Worm (Caenorhabditis elegans) whole organism, mixed stage, embryonic: ENCODE results near the gene Y54E2A.7.

ENCODE experiments used
- M03D4.4 ChIP-seq: sonication (generic microtip); optimal IDR thresholded peaks from 2 replicates; lab custom pipeline; 2017; ENCODE audit warnings: mild to moderate bottlenecking, missing genetic modification characterization, missing compliant biosample characterization
- bed-3 ChIP-seq: fragments of 200-800 bp; sonication (Bioruptor generic); optimal IDR thresholded peaks from 3 replicates; lab custom pipeline; 2018; ENCODE audit warnings: mild to moderate bottlenecking, missing genetic modification characterization, moderate library complexity, missing compliant biosample characterization
- blmp-1 ChIP-seq: fragments of 150-350 bp; optimal IDR thresholded peaks from 2 replicates; lab custom pipeline; 2014; ENCODE audit warnings: missing biosample characterization, missing genetic modification characterization
- ceh-43 ChIP-seq: fragments of 200-800 bp; sonication (Bioruptor generic); optimal IDR thresholded peaks from 2 replicates; lab custom pipeline; 2018; ENCODE audit warnings: mild to moderate bottlenecking, missing genetic modification characterization, moderate library complexity, missing compliant biosample characterization
- ceh-83 ChIP-seq: fragments of 200-800 bp; sonication (Bioruptor generic); optimal IDR thresholded peaks from 2 replicates; lab custom pipeline; 2018; ENCODE audit warnings: mild to moderate bottlenecking, missing genetic modification characterization, missing compliant biosample characterization
- ces-1 ChIP-seq: fragments of 150-350 bp; optimal IDR thresholded peaks from 2 replicates; lab custom pipeline; 2014; ENCODE audit warnings: missing biosample characterization, missing genetic modification reagents, missing genetic modification characterization
- elt-1 ChIP-seq: sonication (generic microtip); optimal IDR thresholded peaks from 2 replicates; lab custom pipeline; 2017; ENCODE audit warnings: missing genetic modification characterization, mild to moderate bottlenecking, missing compliant biosample characterization, antibody characterized with exemption, moderate library complexity, borderline replicate concordance; ENCODE audit not compliant: insufficient read depth
- elt-3 ChIP-seq: fragments of 150-350 bp; optimal IDR thresholded peaks from 2 replicates; lab custom pipeline; 2014; ENCODE audit warnings: missing biosample characterization, missing genetic modification characterization
- flh-1 ChIP-seq: fragments of 200-800 bp; sonication (Bioruptor generic); optimal IDR thresholded peaks from 2 replicates; lab custom pipeline; 2018; ENCODE audit warnings: mild to moderate bottlenecking, missing genetic modification characterization, moderate library complexity, missing compliant biosample characterization
- ham-2 ChIP-seq: fragments of 200-800 bp; sonication (Bioruptor generic); optimal IDR thresholded peaks from 2 replicates; lab custom pipeline; 2018; ENCODE audit warnings: mild to moderate bottlenecking, missing genetic modification characterization, missing compliant biosample characterization
- hlh-1 ChIP-seq: fragments of 150-350 bp; optimal IDR thresholded peaks from 2 replicates; lab custom pipeline; 2014; ENCODE audit warnings: missing biosample characterization, missing genetic modification reagents, missing genetic modification characterization
- lsy-2 ChIP-seq: fragments of 150-350 bp; optimal IDR thresholded peaks from 2 replicates; lab custom pipeline; 2014; ENCODE audit warnings: missing biosample characterization, missing genetic modification characterization
- mab-5 ChIP-seq: fragments of 150-350 bp; optimal IDR thresholded peaks from 2 replicates; lab custom pipeline; 2014; ENCODE audit warnings: missing biosample characterization, missing genetic modification characterization
- mep-1 ChIP-seq: fragments of 150-350 bp; optimal IDR thresholded peaks from 2 replicates; lab custom pipeline; 2017; ENCODE audit warnings: missing biosample characterization, missing genetic modification reagents, missing genetic modification characterization, inconsistent platforms
- nhr-12 ChIP-seq: fragments of 150-350 bp; optimal IDR thresholded peaks from 2 replicates; lab custom pipeline; 2014; ENCODE audit warnings: missing biosample characterization, missing genetic modification characterization
- nhr-2 ChIP-seq: fragments of 150-350 bp; optimal IDR thresholded peaks from 2 replicates; lab custom pipeline; 2014; ENCODE audit warnings: missing biosample characterization, missing genetic modification characterization
- nhr-237 ChIP-seq: fragments of 150-350 bp; optimal IDR thresholded peaks from 2 replicates; lab custom pipeline; 2014; ENCODE audit warnings: missing biosample characterization, missing genetic modification characterization
- pha-4 ChIP-seq: fragments of 150-350 bp; optimal IDR thresholded peaks from 2 replicates; lab custom pipeline; 2018; ENCODE audit warnings: missing biosample characterization, missing genetic modification reagents, missing genetic modification characterization
- sem-2 ChIP-seq: fragments of 200-800 bp; sonication (Bioruptor generic); optimal IDR thresholded peaks from 2 replicates; lab custom pipeline; 2018; ENCODE audit warnings: mild to moderate bottlenecking, missing genetic modification characterization, missing compliant biosample characterization
- snpc-4 ChIP-seq: fragments of 150-350 bp; optimal IDR thresholded peaks from 2 replicates; lab custom pipeline; 2014; ENCODE audit warnings: missing biosample characterization, missing genetic modification characterization
- tbx-8 ChIP-seq: fragments of 200-800 bp; sonication (Bioruptor generic); optimal IDR thresholded peaks from 2 replicates; lab custom pipeline; 2018; ENCODE audit warnings: mild to moderate bottlenecking, missing genetic modification characterization, moderate library complexity, missing compliant biosample characterization
- unc-120 ChIP-seq: sonication (generic microtip); optimal IDR thresholded peaks from 2 replicates; lab custom pipeline; 2017; ENCODE audit warnings: missing genetic modification characterization, missing compliant biosample characterization; ENCODE audit not compliant: poor library complexity, severe bottlenecking
- unc-39 ChIP-seq: fragments of 150-350 bp; optimal IDR thresholded peaks from 2 replicates; lab custom pipeline; 2014; ENCODE audit warnings: missing biosample characterization, missing genetic modification characterization
- unc-62 ChIP-seq: fragments of 150-350 bp; optimal IDR thresholded peaks from 2 replicates; lab custom pipeline; 2014; ENCODE audit warnings: missing biosample characterization, missing genetic modification reagents, missing genetic modification characterization
- zip-8 ChIP-seq: fragments of 150-350 bp; optimal IDR thresholded peaks from 2 replicates; lab custom pipeline; 2014; ENCODE audit warnings: missing biosample characterization, missing genetic modification characterization
- ztf-11 ChIP-seq: fragments of 150-350 bp; optimal IDR thresholded peaks from 2 replicates; lab custom pipeline; 2014; ENCODE audit warnings: missing biosample characterization, missing genetic modification characterization

The Y54E2A.7 gene

ce11 chrII:14812661-14813060 is 39.9 kb upstream of the Y54E2A.7 start:
- TF ChIP-seq ceh-43 (GFP tag; lab: Kevin White, UChicago) (no peak), ztf-11 (tag; lab: Kevin White, UChicago) (no peak), nhr-12 (tag; lab: Kevin White, UChicago) (no peak), tbx-8 (GFP tag; lab: Kevin White, UChicago) (no peak), ces-1 (GFP tag; lab: Kevin White, UChicago) (no peak), unc-39 (tag; lab: Kevin White, UChicago) (no peak), nhr-2 (tag; lab: Kevin White, UChicago) (no peak), pha-4 (tag; lab: Kevin White, UChicago) (no peak)
- TF ChIP-seq, all 35 proteins: peak for 0

- no peak for TF ChIP-seq mab-5 (tag; lab: Kevin White, UChicago)
- TF ChIP-seq unc-62 (GFP tag; lab: Kevin White, UChicago): no peak
- no peak for TF ChIP-seq flh-1 (GFP tag; lab: Kevin White, UChicago)
- no peak for TF ChIP-seq ces-1 (GFP tag; lab: Kevin White, UChicago)
- TF ChIP-seq ztf-11 (tag; lab: Kevin White, UChicago): no peak
- no peak for TF ChIP-seq unc-39 (tag; lab: Kevin White, UChicago)
- no peak for TF ChIP-seq tbx-8 (GFP tag; lab: Kevin White, UChicago)
- no peak for TF ChIP-seq blmp-1 (tag; lab: Kevin White, UChicago)
- TF ChIP-seq elt-3 (tag; lab: Kevin White, UChicago): no peak
- TF ChIP-seq, all 35 proteins: peak for 0
These were observed 39.4 kb upstream of the Y54E2A.7 start, which contains the start of gene osta-3 for ce11 chrII:14812231-14812630. Gene osta-3, plus strand, starts transcription at chrII:14812531.

ce11 chrII:14811472-14811871 is 38.7 kb upstream of the Y54E2A.7 start:
- TF ChIP-seq nhr-12 (tag; lab: Kevin White, UChicago) (no peak), mab-5 (tag; lab: Kevin White, UChicago) (no peak), unc-120 (tag; lab: Kevin White, UChicago) (no peak), elt-1 (tag; lab: Kevin White, UChicago) (no peak), ham-2 (GFP tag; lab: Kevin White, UChicago) (no peak), unc-62 (GFP tag; lab: Kevin White, UChicago) (no peak), pha-4 (tag; lab: Kevin White, UChicago) (no peak), hlh-1 (tag; lab: Kevin White, UChicago) (no peak), ceh-43 (GFP tag; lab: Kevin White, UChicago) (no peak), nhr-2 (tag; lab: Kevin White, UChicago) (no peak), lsy-2 (tag; lab: Kevin White, UChicago) (no peak), elt-3 (tag; lab: Kevin White, UChicago) (no peak), ztf-11 (tag; lab: Kevin White, UChicago) (no peak), snpc-4 (tag; lab: Kevin White, UChicago) (no peak), bed-3 (GFP tag; lab: Kevin White, UChicago) (no peak)
- TF ChIP-seq, all 35 proteins: peak for 0

ce11 chrII:14810609-14811008 is 37.8 kb upstream of the Y54E2A.7 start:
- no peak for TF ChIP-seq unc-39 (tag; lab: Kevin White, UChicago)
- TF ChIP-seq bed-3 (GFP tag; lab: Kevin White, UChicago): no peak
- peak; percentile 26 for TF ChIP-seq ces-1 (GFP tag; lab: Kevin White, UChicago)
- TF ChIP-seq unc-62 (GFP tag; lab: Kevin White, UChicago): no peak
- peak; percentile 3 for TF ChIP-seq pha-4 (tag; lab: Kevin White, UChicago)
- no peak for TF ChIP-seq mep-1
- TF ChIP-seq ceh-43 (GFP tag; lab: Kevin White, UChicago): no peak

ce11 chrII:14808686-14809085 is 35.9 kb upstream of the Y54E2A.7 start, which contains the start of gene W01D2.6:
Gene W01D2.6, plus strand, starts transcription at chrII:14808986.
- TF ChIP-seq tbx-8 (GFP tag; lab: Kevin White, UChicago) (no peak), elt-3 (tag; lab: Kevin White, UChicago) (no peak), flh-1 (GFP tag; lab: Kevin White, UChicago) (no peak), M03D4.4 (tag; lab: Kevin White, UChicago) (no peak), unc-62 (GFP tag; lab: Kevin White, UChicago) (no peak), ces-1 (GFP tag; lab: Kevin White, UChicago) (no peak), pha-4 (tag; lab: Kevin White, UChicago) (no peak), nhr-237 (tag; lab: Kevin White, UChicago) (no peak), sem-2 (GFP tag; lab: Kevin White, UChicago) (no peak), zip-8 (tag; lab: Kevin White, UChicago) (no peak), ceh-83 (no peak), bed-3 (GFP tag; lab: Kevin White, UChicago) (no peak)
